Fruit fly (Drosophila melanogaster): ENCODE data around the gene CG9270.

- TF ChIP-seq psq (optimal IDR thresholded peaks at IDR 0.05), result no peak
- TF ChIP-seq usp (GFP tag; optimal IDR thresholded peaks at IDR 0.05), result no peak
- no peak for TF ChIP-seq CG8478 (optimal IDR thresholded peaks at IDR 0.05)
- TF ChIP-seq pan (optimal IDR thresholded peaks at IDR 0.05), result no peak
Measured at dm6 chr2L:20909301-20909700, 24.6 kb downstream of the CG9270 start.

All from whole organism.